Worm (Caenorhabditis elegans) whole organism, L4 larva: ENCODE data around the gene gcy-12.
A peak's percentile ranks its signal among the peaks of the same experiment; 100 is the strongest.

Experiments used
- F37D6.2 ChIP-seq: sonication (generic microtip); optimal IDR thresholded peaks from 2 replicates; lab custom pipeline; 2016; ENCODE audit warnings: mild to moderate bottlenecking, missing genetic modification characterization, missing compliant biosample characterization
- T26A8.4 ChIP-seq: fragments of 200-800 bp; sonication (Bioruptor generic); IDR thresholded peaks from 2 replicates; pipeline ENCODE4 v1.3.6; 2022; ENCODE audit warnings: missing genetic modification characterization, missing compliant biosample characterization
- Y48G9A.11 ChIP-seq: fragments of 200-800 bp; sonication (Bioruptor generic); IDR thresholded peaks from 2 replicates; pipeline ENCODE4 v1.3.6; 2022; ENCODE audit warnings: missing genetic modification reagents, missing genetic modification characterization, missing compliant biosample characterization
- aha-1 ChIP-seq: fragments of 150-350 bp; peaks from one replicate; lab custom pipeline; 2014; ENCODE audit warnings: missing biosample characterization, missing genetic modification characterization
- ceh-62 ChIP-seq: sonication (generic microtip); optimal IDR thresholded peaks from 2 replicates; lab custom pipeline; 2017; ENCODE audit warnings: missing biosample characterization, missing genetic modification characterization
- cey-2 ChIP-seq: sonication (generic microtip); optimal IDR thresholded peaks from 3 replicates; lab custom pipeline; 2017; ENCODE audit warnings: missing genetic modification characterization, mild to moderate bottlenecking, missing compliant biosample characterization, antibody characterized with exemption, borderline replicate concordance; ENCODE audit not compliant: insufficient read depth
- daf-16 ChIP-seq, 3 experiments: sonication (generic microtip); optimal IDR thresholded peaks; 2 replicates each; lab custom pipeline; 2016 to 2017; ENCODE audit warnings: missing genetic modification characterization in 3 of 3, missing genetic modification reagents in 3 of 3, mild to moderate bottlenecking in 2 of 3, missing compliant biosample characterization in 2 of 3, missing biosample characterization in 1 of 3, moderate library complexity in 1 of 3
- daf-8 ChIP-seq: fragments of 200-800 bp; sonication (Bioruptor generic); IDR thresholded peaks from 2 replicates; pipeline ENCODE4 v1.3.6; 2022; ENCODE audit warnings: missing genetic modification characterization, missing compliant biosample characterization
- dmd-6 ChIP-seq: fragments of 200-800 bp; sonication (Bioruptor generic); IDR thresholded peaks from 2 replicates; pipeline ENCODE4 v1.3.6; 2022; ENCODE audit warnings: missing genetic modification reagents, missing genetic modification characterization, missing compliant biosample characterization
- duxl-1 ChIP-seq: sonication (generic microtip); optimal IDR thresholded peaks from 2 replicates; lab custom pipeline; 2016; ENCODE audit warnings: mild to moderate bottlenecking, missing genetic modification characterization, moderate library complexity, missing compliant biosample characterization; ENCODE audit not compliant: poor library complexity
- dve-1 ChIP-seq: sonication (generic microtip); optimal IDR thresholded peaks from 2 replicates; lab custom pipeline; 2017; ENCODE audit warnings: antibody characterized with exemption, mild to moderate bottlenecking, missing genetic modification characterization, missing compliant biosample characterization; ENCODE audit not compliant: insufficient read depth
- gei-8 ChIP-seq: fragments of 200-800 bp; sonication (Bioruptor generic); optimal IDR thresholded peaks from 2 replicates; lab custom pipeline; 2018; ENCODE audit warnings: mild to moderate bottlenecking, missing genetic modification characterization, missing compliant biosample characterization
- hif-1 ChIP-seq, 2 experiments: sonication (generic microtip); optimal IDR thresholded peaks; 2 replicates each; lab custom pipeline; 2016 to 2017; ENCODE audit warnings: missing compliant biosample characterization in 2 of 2, missing genetic modification characterization in 2 of 2, missing genetic modification reagents in 2 of 2, missing genotype in 2 of 2, mild to moderate bottlenecking in 1 of 2
- hlh-11 ChIP-seq: fragments of 200-800 bp; sonication (Bioruptor generic); optimal IDR thresholded peaks from 2 replicates; lab custom pipeline; 2018; ENCODE audit warnings: mild to moderate bottlenecking, missing genetic modification characterization, missing compliant biosample characterization
- hlh-30 ChIP-seq: sonication (generic microtip); optimal IDR thresholded peaks from 2 replicates; lab custom pipeline; 2017; ENCODE audit warnings: antibody characterized with exemption, mild to moderate bottlenecking, missing genetic modification characterization, missing compliant biosample characterization; ENCODE audit not compliant: insufficient read depth
- lin-13 ChIP-seq: fragments of 150-350 bp; optimal IDR thresholded peaks from 2 replicates; lab custom pipeline; 2014; ENCODE audit warnings: missing biosample characterization, missing genetic modification reagents, missing genetic modification characterization
- lin-29 ChIP-seq: fragments of 200-800 bp; sonication (Bioruptor generic); IDR thresholded peaks from 2 replicates; pipeline ENCODE4 v1.3.6; 2022; ENCODE audit warnings: missing genetic modification reagents, missing genetic modification characterization, missing compliant biosample characterization
- lsy-2 ChIP-seq, 2 experiments: fragments of 150-350 bp in 1 of 2; sonication (generic microtip) in 1 of 2; optimal IDR thresholded peaks; 2 replicates each; lab custom pipeline; 2014 to 2017; ENCODE audit warnings: missing biosample characterization in 2 of 2, missing genetic modification characterization in 2 of 2
- madf-5 ChIP-seq, 2 experiments: fragments of 200-800 bp; sonication (Bioruptor generic); IDR thresholded peaks; 2 replicates each; pipeline ENCODE4 v1.3.6; 2022; ENCODE audit warnings: missing compliant biosample characterization in 2 of 2, missing genetic modification characterization in 2 of 2
- mdl-1 ChIP-seq, 2 experiments: fragments of 150-350 bp in 1 of 2; sonication (generic microtip) in 1 of 2; optimal IDR thresholded peaks; 2 replicates each; lab custom pipeline; 2014 to 2017; ENCODE audit warnings: missing biosample characterization in 2 of 2, missing genetic modification characterization in 2 of 2
- mep-1 ChIP-seq: fragments of 150-350 bp; sonication (generic microtip); optimal IDR thresholded peaks from 3 replicates; lab custom pipeline; 2014; ENCODE audit warnings: missing biosample characterization, missing genetic modification characterization
- mes-2 ChIP-seq: sonication (generic microtip); optimal IDR thresholded peaks from 2 replicates; lab custom pipeline; 2016; ENCODE audit warnings: missing genotype, mild to moderate bottlenecking, missing genetic modification characterization, missing compliant biosample characterization; ENCODE audit not compliant: poor library complexity, severe bottlenecking
- mxl-3 ChIP-seq: fragments of 200-800 bp; sonication (Bioruptor generic); optimal IDR thresholded peaks from 2 replicates; lab custom pipeline; 2018; ENCODE audit warnings: mild to moderate bottlenecking, missing genetic modification characterization, missing compliant biosample characterization
- nhr-10 ChIP-seq: fragments of 150-350 bp; optimal IDR thresholded peaks from 2 replicates; lab custom pipeline; 2014; ENCODE audit warnings: missing biosample characterization, missing genetic modification characterization
- nhr-11 ChIP-seq: fragments of 150-350 bp; optimal IDR thresholded peaks from 2 replicates; lab custom pipeline; 2014; ENCODE audit warnings: missing biosample characterization, missing genetic modification characterization
- nhr-28 ChIP-seq: fragments of 150-350 bp; optimal IDR thresholded peaks from 2 replicates; lab custom pipeline; 2014; ENCODE audit warnings: missing biosample characterization, missing genetic modification characterization
- nhr-41 ChIP-seq: fragments of 200-800 bp; sonication (Bioruptor generic); IDR thresholded peaks from 2 replicates; pipeline ENCODE4 v1.3.6; 2022; ENCODE audit warnings: missing genetic modification reagents, missing genetic modification characterization, missing compliant biosample characterization
- nhr-42 ChIP-seq: fragments of 200-800 bp; sonication (Bioruptor generic); IDR thresholded peaks from 2 replicates; pipeline ENCODE4 v1.3.6; 2022; ENCODE audit warnings: missing genetic modification characterization, missing compliant biosample characterization
- nhr-48 ChIP-seq: sonication (generic microtip); optimal IDR thresholded peaks from 2 replicates; lab custom pipeline; 2016; ENCODE audit warnings: mild to moderate bottlenecking, missing genetic modification characterization, missing compliant biosample characterization
- nhr-77 ChIP-seq: fragments of 150-350 bp; optimal IDR thresholded peaks from 2 replicates; lab custom pipeline; 2014; ENCODE audit warnings: missing biosample characterization, missing genetic modification characterization
- pha-4 ChIP-seq, 2 experiments: fragments of 150-350 bp in 1 of 2; fragments of 200-800 bp in 1 of 2; sonication (Bioruptor generic) in 1 of 2; IDR thresholded peaks in 1 of 2; optimal IDR thresholded peaks in 1 of 2; 2 replicates each; pipeline versions ENCODE4 v1.3.6 to Lab custom; 2014 to 2022; ENCODE audit warnings: missing genetic modification characterization in 2 of 2, missing genetic modification reagents in 2 of 2, missing biosample characterization in 1 of 2, missing compliant biosample characterization in 1 of 2
- php-3 ChIP-seq: fragments of 200-800 bp; sonication (Bioruptor generic); IDR thresholded peaks from 2 replicates; pipeline ENCODE4 v1.3.6; 2022; ENCODE audit warnings: missing genetic modification reagents, missing genetic modification characterization, missing compliant biosample characterization
- pqm-1 ChIP-seq: sonication (generic microtip); optimal IDR thresholded peaks from 2 replicates; lab custom pipeline; 2017; ENCODE audit warnings: missing biosample characterization, missing genetic modification characterization
- rbr-2 ChIP-seq: sonication (generic microtip); optimal IDR thresholded peaks from 2 replicates; lab custom pipeline; 2016; ENCODE audit warnings: missing genotype, missing genetic modification characterization, missing compliant biosample characterization
- set-16 ChIP-seq: fragments of 200-800 bp; sonication (Bioruptor generic); IDR thresholded peaks from 2 replicates; pipeline ENCODE4 v1.3.6; 2022; ENCODE audit warnings: missing genetic modification reagents, missing genetic modification characterization, missing compliant biosample characterization
- skn-1 ChIP-seq: fragments of 150-350 bp; optimal IDR thresholded peaks from 2 replicates; lab custom pipeline; 2014; ENCODE audit warnings: missing biosample characterization, missing genetic modification characterization
- spr-1 ChIP-seq: sonication (generic microtip); optimal IDR thresholded peaks from 2 replicates; lab custom pipeline; 2016; ENCODE audit warnings: mild to moderate bottlenecking, missing genetic modification characterization, missing compliant biosample characterization
- spr-3 ChIP-seq: fragments of 200-800 bp; sonication (Bioruptor generic); optimal IDR thresholded peaks from 2 replicates; lab custom pipeline; 2018; ENCODE audit warnings: mild to moderate bottlenecking, missing genetic modification characterization, missing compliant biosample characterization
- tag-97 ChIP-seq: fragments of 200-800 bp; sonication (Bioruptor generic); IDR thresholded peaks from 2 replicates; pipeline ENCODE4 v1.3.6; 2022; ENCODE audit warnings: missing genetic modification characterization, missing compliant biosample characterization
- unc-130 ChIP-seq: sonication (generic microtip); optimal IDR thresholded peaks from 2 replicates; lab custom pipeline; 2016; ENCODE audit warnings: missing genetic modification reagents, missing genetic modification characterization, missing compliant biosample characterization
- unc-62 ChIP-seq, 3 experiments: fragments of 150-350 bp in 1 of 3; sonication (generic microtip); optimal IDR thresholded peaks in 2 of 3; peaks in 1 of 3; 1 replicate in 1 of 3; 2 replicates in 2 of 3; lab custom pipeline; 2014 to 2017; ENCODE audit warnings: missing biosample characterization in 3 of 3, missing genetic modification characterization in 3 of 3, missing genetic modification reagents in 3 of 3, missing genotype in 1 of 3
- vab-7 ChIP-seq: fragments of 200-800 bp; sonication (Bioruptor generic); IDR thresholded peaks from 2 replicates; pipeline ENCODE4 v1.3.6; 2022; ENCODE audit warnings: missing genetic modification reagents, missing genetic modification characterization, missing compliant biosample characterization

gcy-12 gene

ce11 chrII:5320205-5320951 is 8.5 kb downstream of the gcy-12 start (continued):
- TF ChIP-seq hlh-11 (tag; lab: Kevin White, UChicago) (peak; percentile 31), daf-8 (no peak), mes-2 (no peak), lin-13 (GFP tag; lab: Kevin White, UChicago) (peak; percentile 3), mxl-3 (peak; percentile 6), nhr-77 (tag; lab: Kevin White, UChicago) (peak; percentile 99), cey-2 (tag; lab: Kevin White, UChicago) (peak; percentile 34), skn-1 (tag; lab: Kevin White, UChicago) (no peak), ceh-62 (tag; lab: Kevin White, UChicago) (no peak), daf-16 (GFP tag; optimal IDR thresholded peaks at IDR 0.05; lab: Kevin White, UChicago) (no peak), daf-16 (tag; optimal IDR thresholded peaks at IDR 0.05; lab: Kevin White, UChicago) (peak; percentile 56), nhr-41 (GFP tag; lab: Robert Waterston, UW) (no peak), lin-29 (no peak), hif-1 (tag; optimal IDR thresholded peaks at IDR 0.05; lab: Kevin White, UChicago) (peak in 1 of 2 experiments; percentile 10), unc-62 (GFP tag; optimal IDR thresholded peaks at IDR 0.05 in 1 of 2; lab: Kevin White, UChicago) (peak in 1 of 2 experiments; percentile 97), unc-62 (tag; optimal IDR thresholded peaks at IDR 0.05; lab: Kevin White, UChicago) (no peak), dmd-6 (GFP tag; lab: Robert Waterston, UW) (peak; percentile 62; the same call in 1 of the 2 replicates), T26A8.4 (GFP tag; lab: Robert Waterston, UW) (0 out of 2 replicates have a peak, but pooled peaks have one; percentile 27), nhr-28 (tag; lab: Kevin White, UChicago) (peak; percentile 97)
- TF ChIP-seq, all 104 proteins: peak for 16

- TF ChIP-seq duxl-1 (tag; lab: Kevin White, UChicago) (peak; percentile 42), madf-5 (GFP tag; IDR thresholded peaks at IDR 0.05; lab: Robert Waterston, UW) (0 out of 4 replicates have a peak, but pooled peaks of 1 of the 2 experiments have one; percentile 5), mxl-3 (peak; percentile 61), php-3 (GFP tag; lab: Robert Waterston, UW) (peak; percentile 63; the same call in 1 of the 2 replicates), nhr-28 (tag; lab: Kevin White, UChicago) (peak; percentile 66), F37D6.2 (no peak), nhr-77 (tag; lab: Kevin White, UChicago) (peak; percentile 39), hlh-11 (tag; lab: Kevin White, UChicago) (peak; percentile 94), lsy-2 (tag; optimal IDR thresholded peaks at IDR 0.05; lab: Kevin White, UChicago) (peak; percentile 25 to 38), unc-130 (GFP tag; lab: Kevin White, UChicago) (no peak), set-16 (GFP tag; lab: Robert Waterston, UW) (peak; percentile 98), nhr-11 (no peak), hlh-30 (tag; lab: Kevin White, UChicago) (peak; percentile 65), lin-13 (GFP tag; lab: Kevin White, UChicago) (peak; percentile 11), pqm-1 (peak; percentile 67), mep-1 (tag; lab: Kevin White, UChicago) (peak; percentile 69), pha-4 (GFP tag; IDR thresholded peaks at IDR 0.05; lab: Robert Waterston, UW) (peak; percentile 91; the same call in 1 of the 2 replicates), pha-4 (tag; optimal IDR thresholded peaks at IDR 0.05; lab: Kevin White, UChicago) (peak; percentile 43), skn-1 (tag; lab: Kevin White, UChicago) (no peak), spr-3 (GFP tag; lab: Kevin White, UChicago) (peak; percentile 26), mdl-1 (tag; optimal IDR thresholded peaks at IDR 0.05; lab: Kevin White, UChicago) (peak in 1 of 2 experiments; percentile 41), aha-1 (tag; lab: Kevin White, UChicago) (peak; percentile 27), dve-1 (peak; percentile 66), T26A8.4 (GFP tag; lab: Robert Waterston, UW) (0 out of 2 replicates have a peak, but pooled peaks have one; percentile 60), tag-97 (GFP tag; lab: Robert Waterston, UW) (no peak), vab-7 (GFP tag; lab: Robert Waterston, UW) (no peak), unc-62 (GFP tag; optimal IDR thresholded peaks at IDR 0.05 in 1 of 2; lab: Kevin White, UChicago) (peak in 1 of 2 experiments; percentile 98), unc-62 (tag; optimal IDR thresholded peaks at IDR 0.05; lab: Kevin White, UChicago) (no peak), mes-2 (peak; percentile 41), rbr-2 (peak; percentile 42), Y48G9A.11 (no peak), spr-1 (tag; lab: Kevin White, UChicago) (peak; percentile 52), gei-8 (GFP tag; lab: Kevin White, UChicago) (peak; percentile 64), nhr-10 (tag; lab: Kevin White, UChicago) (no peak), nhr-48 (tag; lab: Kevin White, UChicago) (peak; percentile 96), nhr-42 (GFP tag; lab: Robert Waterston, UW) (0 out of 2 replicates have a peak, but pooled peaks have one; percentile 15)
These were observed 10.0 kb downstream of the gcy-12 start for ce11 chrII:5321718-5322286.
